Fruit fly (Drosophila melanogaster): ENCODE data around the gene drm.
A peak's percentile ranks its signal among the peaks of the same experiment; 100 is the strongest.

dm6 chr2L:3562435-3562834, 23.4 kb downstream of the drm start:
- TF ChIP-seq CG4496 (GFP tag; IDR thresholded peaks at IDR 0.05) (no peak), CG34367 (tag; optimal IDR thresholded peaks at IDR 0.05) (peak; percentile 50), CG13204 (GFP tag; optimal IDR thresholded peaks at IDR 0.05) (peak; percentile 27), CG10348 (GFP tag; IDR thresholded peaks at IDR 0.05) (no peak), fd96Ca (GFP tag; IDR thresholded peaks at IDR 0.05) (peak; percentile 44; the same call in 1 of the 3 replicates), CG8301 (tag; optimal IDR thresholded peaks at IDR 0.05) (peak; percentile 50)
